Worm (Caenorhabditis elegans) whole organism, L4/young adult: ENCODE data around the gene D1014.5.

Experiments used
- W03F9.2 ChIP-seq: fragments of 150-350 bp; optimal IDR thresholded peaks from 2 replicates; lab custom pipeline; 2014; ENCODE audit warnings: missing biosample characterization, missing genetic modification characterization
- dao-5 ChIP-seq: sonication (generic microtip); optimal IDR thresholded peaks from 2 replicates; lab custom pipeline; 2016; ENCODE audit warnings: missing genotype, missing genetic modification characterization, moderate library complexity, missing compliant biosample characterization
- him-1 ChIP-seq: sonication (generic microtip); optimal IDR thresholded peaks from 2 replicates; lab custom pipeline; 2016; ENCODE audit warnings: missing genotype, missing genetic modification reagents, missing genetic modification characterization, missing compliant biosample characterization

D1014.5 gene

DNA sequence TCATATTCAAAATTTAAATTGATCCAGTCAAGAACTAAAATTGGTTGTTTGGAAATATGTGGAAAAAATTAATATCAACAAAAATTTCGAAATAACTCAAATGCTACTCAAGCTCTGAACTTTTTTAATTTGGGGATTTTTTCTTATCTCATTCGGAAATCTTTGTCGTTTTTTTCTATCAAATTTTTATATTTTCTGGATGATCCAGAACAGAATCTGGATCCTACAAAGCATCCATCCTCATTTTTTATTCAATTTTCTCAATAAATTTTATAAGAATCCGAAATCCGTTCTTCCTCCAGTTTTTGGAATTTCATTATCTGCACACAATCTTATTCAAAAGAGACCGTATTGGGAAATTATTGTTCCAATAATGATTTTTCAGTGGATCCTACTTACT lies 2.6 kb upstream of the D1014.5 start, which contains the start of gene D1014.6:
Gene D1014.6, plus strand, starts transcription at position 301 of the 400 bp plus-strand sequence.
- no peak for TF ChIP-seq him-1 (tag; lab: Kevin White, UChicago)
- TF ChIP-seq W03F9.2, result no peak
- TF ChIP-seq dao-5 (tag; lab: Kevin White, UChicago), result no peak

DNA sequence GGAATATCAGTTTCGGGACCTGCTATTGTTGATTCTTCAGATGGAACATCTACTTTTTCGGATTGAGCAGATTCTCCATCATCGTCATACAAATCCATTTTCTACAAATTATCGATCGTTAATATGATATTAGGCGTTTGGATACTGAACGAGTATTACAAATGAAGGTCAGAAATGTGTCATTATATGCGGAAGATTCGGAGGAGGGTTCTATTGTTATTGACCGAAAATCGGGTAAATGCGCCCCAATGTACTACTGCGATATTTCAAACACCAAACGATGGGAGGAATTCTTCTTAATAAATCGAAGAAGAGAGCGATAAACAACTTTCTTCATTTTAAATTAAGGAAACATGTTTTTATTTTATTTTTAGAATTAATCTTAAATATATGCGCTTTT lies 5.8 kb downstream of the D1014.5 start, which contains the start of gene spr-1:
Gene spr-1, minus strand, starts transcription at position 101 of the 400 bp plus-strand sequence.
- TF ChIP-seq W03F9.2 (no peak), dao-5 (tag; lab: Kevin White, UChicago) (no peak), him-1 (tag; lab: Kevin White, UChicago) (no peak)

DNA sequence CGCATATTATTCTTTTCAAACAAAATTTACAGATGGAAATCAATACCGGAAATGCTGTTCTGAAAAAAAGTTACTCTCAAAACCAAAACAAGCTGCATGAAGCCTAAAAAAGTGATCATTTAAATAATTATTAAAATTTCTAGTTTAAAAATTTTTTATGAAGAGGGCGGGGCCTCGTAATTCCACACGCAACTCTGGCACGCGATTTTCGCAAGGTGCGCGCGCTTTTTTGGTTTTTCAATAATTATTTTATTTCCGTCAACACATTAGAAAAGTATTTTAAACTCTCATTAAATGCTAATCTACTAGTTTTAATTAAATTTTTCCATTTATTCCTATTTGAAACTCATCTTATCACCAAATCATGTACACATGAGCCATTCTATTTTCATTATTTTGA lies 6.2 kb downstream of the D1014.5 start:
- TF ChIP-seq dao-5 (tag; lab: Kevin White, UChicago), result no peak
- TF ChIP-seq W03F9.2, result peak; percentile 36

DNA sequence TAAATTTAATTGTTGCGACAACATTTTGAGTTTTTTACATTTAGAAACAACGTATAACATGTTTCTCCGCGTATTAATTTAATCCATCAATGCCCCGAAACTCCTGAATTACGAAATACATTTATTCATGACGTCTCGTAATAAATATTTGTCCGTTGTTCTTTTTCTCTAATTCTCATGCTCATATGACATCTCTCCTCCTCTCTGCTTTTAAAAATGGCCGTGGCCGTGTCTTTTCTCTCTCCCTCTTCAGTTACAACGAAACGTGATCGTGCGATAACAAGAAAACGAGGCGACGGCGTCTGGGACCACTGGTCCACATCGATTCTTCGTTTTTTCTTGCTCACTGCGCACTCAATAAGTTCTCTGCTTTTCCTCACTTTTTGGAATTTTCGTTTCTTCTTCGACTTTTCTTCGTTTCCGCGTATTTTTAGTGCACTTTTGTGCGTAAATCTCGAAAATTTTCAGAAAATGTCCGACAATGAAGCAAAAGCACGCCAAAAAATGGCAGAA lies 6.7 kb downstream of the D1014.5 start, which contains the start of gene snap-1:
Gene snap-1, plus strand, starts transcription at position 463 of the 513 bp plus-strand sequence.
- TF ChIP-seq him-1 (tag; lab: Kevin White, UChicago), result peak; percentile 13
- no peak for TF ChIP-seq W03F9.2
- no peak for TF ChIP-seq dao-5 (tag; lab: Kevin White, UChicago)

DNA sequence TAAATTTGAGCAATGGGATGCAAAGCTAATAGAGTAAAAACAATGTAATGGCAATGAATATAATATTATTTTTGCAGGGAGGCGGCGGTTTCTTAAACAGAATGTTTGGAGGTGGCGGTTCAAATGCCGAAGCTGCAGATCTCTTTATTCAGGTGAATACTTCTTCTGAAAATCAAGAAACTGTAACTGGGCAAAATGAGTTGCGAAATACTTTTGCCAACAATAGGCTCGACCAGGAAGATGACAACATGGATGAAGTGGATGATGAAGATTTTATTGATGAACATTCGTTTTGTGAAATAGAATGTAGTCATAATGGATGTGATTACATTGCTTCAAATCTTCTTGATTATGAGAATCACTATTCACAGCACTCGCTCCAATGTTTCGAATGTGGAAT lies 7.3 kb downstream of the D1014.5 start:
- TF ChIP-seq W03F9.2 (no peak), dao-5 (tag; lab: Kevin White, UChicago) (no peak), him-1 (tag; lab: Kevin White, UChicago) (no peak)

DNA sequence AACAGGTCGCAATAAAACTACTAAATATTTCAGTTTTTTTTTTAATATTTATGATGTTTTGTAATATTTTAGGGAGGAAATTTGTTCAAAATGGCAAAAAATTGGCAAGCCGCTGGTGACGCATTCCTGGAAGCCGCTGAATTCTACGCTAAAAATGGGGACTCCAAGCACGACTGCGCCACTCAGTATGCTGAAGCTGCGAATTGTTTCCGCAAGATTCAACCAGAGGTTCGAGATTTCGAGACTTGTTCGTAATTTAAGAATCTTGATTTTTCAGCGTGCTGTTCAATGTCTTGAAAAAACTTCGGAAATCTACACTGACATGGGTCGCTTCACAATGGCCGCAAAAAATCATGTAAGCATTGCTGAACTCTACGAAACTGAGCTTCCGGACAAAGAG lies 8.1 kb downstream of the D1014.5 start:
- TF ChIP-seq dao-5 (tag; lab: Kevin White, UChicago) (no peak), him-1 (tag; lab: Kevin White, UChicago) (no peak), W03F9.2 (no peak)

DNA sequence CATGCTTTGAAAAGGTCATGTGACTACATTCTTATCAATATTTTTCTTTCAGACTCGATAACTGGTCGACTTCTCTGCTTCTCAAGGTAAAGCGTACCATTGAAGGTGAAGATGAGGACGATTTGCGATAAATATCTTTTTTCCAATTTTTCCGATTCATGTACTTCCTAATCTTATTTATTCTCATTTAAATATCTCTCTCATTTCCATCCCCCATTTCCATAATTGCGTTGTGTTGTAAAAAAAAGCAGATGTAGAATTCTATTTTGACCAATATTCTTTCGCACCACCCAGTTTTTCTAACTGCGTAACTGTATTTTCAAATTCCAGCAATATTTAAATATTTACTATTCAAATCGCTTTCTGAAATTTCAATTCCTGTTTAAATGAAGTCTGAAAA lies 9.4 kb downstream of the D1014.5 start, which contains the start of gene D1014.4:
Gene D1014.4, plus strand, starts transcription at position 301 of the 400 bp plus-strand sequence.
- TF ChIP-seq him-1 (tag; lab: Kevin White, UChicago) (no peak), dao-5 (tag; lab: Kevin White, UChicago) (no peak), W03F9.2 (no peak)

DNA sequence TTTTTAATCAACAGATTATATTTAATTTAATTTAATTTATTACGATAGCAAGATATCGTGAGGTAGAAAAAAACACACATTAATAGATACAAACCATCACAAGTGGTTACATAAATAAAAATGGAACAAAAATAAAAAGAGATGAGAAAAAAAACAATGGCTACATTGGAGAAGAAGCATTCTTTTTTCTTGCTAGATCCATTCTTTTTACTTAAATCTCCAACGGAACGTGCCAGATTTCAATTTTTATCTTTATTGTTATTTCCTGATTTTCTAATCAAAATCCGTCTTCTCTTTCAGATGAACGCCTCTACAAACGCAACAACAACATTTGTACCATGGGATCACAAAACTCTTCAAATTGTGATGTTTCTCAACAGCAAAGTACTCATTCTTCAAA lies 20.1 kb downstream of the D1014.5 start, which contains the start of gene D1014.2:
Gene D1014.2, plus strand, starts transcription at position 301 of the 400 bp plus-strand sequence.
- no peak for TF ChIP-seq W03F9.2
- no peak for TF ChIP-seq dao-5 (tag; lab: Kevin White, UChicago)
- no peak for TF ChIP-seq him-1 (tag; lab: Kevin White, UChicago)

DNA sequence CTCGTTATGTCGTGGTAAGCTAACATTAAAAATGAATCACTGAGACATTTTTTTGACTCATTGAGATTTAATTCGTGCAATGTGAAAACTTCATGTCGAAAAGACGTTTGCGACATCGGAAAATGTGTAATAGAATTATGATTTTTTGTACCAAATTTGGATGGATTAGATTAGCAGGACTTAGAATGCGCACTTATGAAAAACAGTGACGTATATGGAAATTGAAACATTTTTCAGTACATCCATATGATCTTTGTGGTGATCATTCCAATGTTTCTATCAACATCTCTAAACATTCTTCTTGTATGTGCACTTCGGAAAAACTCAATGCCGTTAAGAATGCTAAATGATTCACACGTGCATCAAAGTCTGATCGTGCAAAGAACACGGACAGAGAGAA lies 21.0 kb downstream of the D1014.5 start:
- TF ChIP-seq dao-5 (tag; lab: Kevin White, UChicago) (no peak), him-1 (tag; lab: Kevin White, UChicago) (no peak), W03F9.2 (no peak)

DNA sequence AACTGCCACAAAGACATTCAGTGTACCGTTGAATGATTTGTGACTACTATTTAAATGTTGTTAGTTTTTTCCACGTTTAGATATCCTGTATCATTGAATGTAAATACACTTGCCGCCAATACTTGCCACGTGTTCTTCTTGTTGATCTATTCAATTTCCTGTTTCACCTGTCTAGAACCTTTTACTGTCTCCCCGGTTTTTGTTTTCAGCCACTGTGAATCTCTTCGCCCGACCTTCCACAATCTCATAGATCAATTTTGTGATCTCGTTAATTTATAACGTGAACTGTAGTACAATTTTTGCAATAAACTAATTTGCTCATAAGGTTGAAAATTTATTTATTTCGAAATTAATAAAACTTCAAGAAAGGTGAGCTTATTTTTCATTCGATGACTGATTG lies 21.8 kb downstream of the D1014.5 start, which contains the start of gene D1014.13:
Gene D1014.13, plus strand, starts transcription at position 301 of the 400 bp plus-strand sequence.
- TF ChIP-seq dao-5 (tag; lab: Kevin White, UChicago), result no peak
- no peak for TF ChIP-seq W03F9.2
- no peak for TF ChIP-seq him-1 (tag; lab: Kevin White, UChicago)

DNA sequence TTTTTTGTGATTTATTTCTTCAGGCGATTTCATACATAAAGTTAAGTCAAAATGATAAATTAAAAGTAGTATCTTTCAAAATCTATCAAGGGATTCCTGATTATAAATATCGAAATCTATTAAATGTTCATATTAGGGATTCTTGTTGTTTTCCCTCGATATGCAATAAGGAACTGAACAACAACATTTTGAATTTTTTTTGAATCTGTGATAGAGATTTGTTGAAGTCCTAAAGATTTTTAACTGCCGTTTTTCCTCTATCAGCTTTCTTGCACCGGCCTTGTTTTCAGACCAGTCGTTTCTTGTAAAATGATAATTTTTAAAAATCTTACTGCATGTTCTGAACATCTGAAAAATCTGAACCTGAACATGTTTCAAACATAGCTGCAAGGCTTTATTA lies 32.3 kb downstream of the D1014.5 start:
- TF ChIP-seq him-1 (tag; lab: Kevin White, UChicago), result no peak
- no peak for TF ChIP-seq W03F9.2
- TF ChIP-seq dao-5 (tag; lab: Kevin White, UChicago), result no peak

DNA sequence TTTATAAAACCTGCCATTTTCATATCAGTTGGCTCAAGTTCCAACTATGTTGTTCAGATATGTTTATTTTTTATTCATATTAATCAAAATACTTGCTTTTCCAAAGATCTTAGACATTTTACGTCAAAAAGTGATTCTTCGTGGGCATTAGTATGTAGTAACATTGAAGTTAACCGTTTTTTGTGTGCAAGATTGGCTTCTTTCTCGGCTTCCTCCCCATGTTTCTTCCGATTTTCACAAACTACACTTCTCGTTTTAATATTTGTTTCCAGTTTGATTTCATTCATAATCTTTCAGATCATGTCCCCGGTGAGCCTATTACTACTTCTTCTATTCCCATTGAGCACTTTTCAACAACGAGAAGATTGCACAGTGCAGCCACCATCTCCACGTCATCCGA lies 34.0 kb downstream of the D1014.5 start, which contains the start of gene sul-2:
Gene sul-2, plus strand, starts transcription at position 301 of the 400 bp plus-strand sequence.
- TF ChIP-seq dao-5 (tag; lab: Kevin White, UChicago) (no peak), him-1 (tag; lab: Kevin White, UChicago) (no peak), W03F9.2 (no peak)

DNA sequence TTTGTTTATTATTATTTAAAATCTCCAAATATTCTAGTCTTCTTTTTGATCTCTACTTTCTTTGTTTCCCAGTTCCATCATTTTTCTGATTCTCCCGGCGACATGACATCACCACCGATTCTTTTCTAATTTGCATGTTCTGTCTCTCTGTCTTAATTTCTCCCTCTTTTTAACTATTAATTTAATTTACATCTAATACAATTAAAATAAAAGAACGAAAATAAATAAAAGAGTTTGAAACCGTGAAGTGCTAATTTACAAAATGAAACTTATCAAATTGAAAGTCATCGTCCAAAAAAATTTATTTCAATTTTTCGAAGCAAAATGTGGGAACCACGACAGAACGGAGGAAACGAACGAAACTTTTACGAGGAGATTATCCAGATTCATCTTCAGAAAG lies 36.1 kb downstream of the D1014.5 start, which contains the start of gene F20D6.6:
Gene F20D6.6, plus strand, starts transcription at position 301 of the 400 bp plus-strand sequence.
- no peak for TF ChIP-seq him-1 (tag; lab: Kevin White, UChicago)
- no peak for TF ChIP-seq dao-5 (tag; lab: Kevin White, UChicago)
- TF ChIP-seq W03F9.2, result no peak

DNA sequence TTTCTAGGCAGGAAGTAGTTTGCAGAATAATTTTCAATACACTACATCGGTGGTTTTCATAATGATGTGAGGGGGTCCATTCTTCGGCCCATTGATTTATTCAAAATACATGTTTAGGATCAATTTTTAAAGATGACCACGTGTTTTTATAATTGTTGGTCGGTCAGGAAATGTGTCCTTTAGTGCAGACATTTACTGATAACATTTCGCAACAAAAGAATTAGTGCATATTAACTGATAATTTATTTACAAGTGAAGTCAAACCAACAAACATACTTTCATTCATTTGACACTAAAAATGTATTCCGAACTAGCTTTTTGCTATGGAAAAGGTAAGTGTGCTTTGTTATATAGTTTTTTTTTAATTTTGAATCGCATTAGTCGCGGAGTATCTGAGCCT lies 38.2 kb downstream of the D1014.5 start, which contains the start of gene F20D6.5:
Gene F20D6.5, plus strand, starts transcription at position 259 of the 400 bp plus-strand sequence.
- TF ChIP-seq him-1 (tag; lab: Kevin White, UChicago) (no peak), W03F9.2 (no peak), dao-5 (tag; lab: Kevin White, UChicago) (no peak)
